Fruit fly (Drosophila melanogaster) whole organism, embryonic: Measurements from ENCODE around the gene PIG-Wb.

Source experiments
- Atf3 ChIP-seq: fragments of 200-800 bp; sonication (Bioruptor generic); optimal IDR thresholded peaks from 3 replicates; lab custom pipeline; 2016; ENCODE audit warnings: missing biosample characterization, missing genetic modification characterization
- CG1024 ChIP-seq: fragments of 200-800 bp; sonication (Bioruptor generic); IDR thresholded peaks from 2 replicates; pipeline ENCODE4 v1.3.6; 2022; ENCODE audit warnings: missing biosample characterization, missing genetic modification characterization
- CG11085 ChIP-seq: fragments of 200-800 bp; sonication (Bioruptor generic); IDR thresholded peaks from 2 replicates; pipeline ENCODE4 v1.3.6; 2022; ENCODE audit warnings: missing biosample characterization, missing genetic modification characterization
- CG12155 ChIP-seq: fragments of 200-800 bp; sonication (Bioruptor generic); optimal IDR thresholded peaks from 3 replicates; lab custom pipeline; 2016; ENCODE audit warnings: missing biosample characterization, missing genetic modification characterization
- CG12659 ChIP-seq: fragments of 200-800 bp; sonication (Bioruptor generic); optimal IDR thresholded peaks from 3 replicates; lab custom pipeline; 2017; ENCODE audit warnings: mild to moderate bottlenecking, missing biosample characterization, missing genetic modification reagents, missing genetic modification characterization
- CG14860 ChIP-seq: fragments of 200-800 bp; sonication (Bioruptor generic); IDR thresholded peaks from 3 replicates; pipeline ENCODE4 v1.3.6; 2022; ENCODE audit warnings: missing biosample characterization, missing genetic modification characterization; ENCODE audit not compliant: partially characterized antibody
- CG17328 ChIP-seq: fragments of 200-800 bp; sonication (Bioruptor generic); IDR thresholded peaks from 2 replicates; pipeline ENCODE4 v1.3.6; 2022; ENCODE audit warnings: missing biosample characterization, missing genetic modification characterization
- CG2875 ChIP-seq: fragments of 200-800 bp; sonication (Bioruptor generic); optimal IDR thresholded peaks from 2 replicates; lab custom pipeline; 2017; ENCODE audit warnings: missing biosample characterization, mild to moderate bottlenecking, missing genetic modification characterization, missing genetic modification reagents
- CG4282 ChIP-seq: fragments of 200-800 bp; sonication (Bioruptor generic); optimal IDR thresholded peaks from 2 replicates; lab custom pipeline; 2016; ENCODE audit warnings: missing biosample characterization, missing genetic modification characterization
- CG4617 ChIP-seq: fragments of 200-800 bp; sonication (Bioruptor generic); optimal IDR thresholded peaks from 3 replicates; lab custom pipeline; 2016; ENCODE audit warnings: missing biosample characterization, missing genetic modification characterization, borderline replicate concordance
- CG6683 ChIP-seq: fragments of 200-800 bp; sonication (Bioruptor generic); optimal IDR thresholded peaks from 2 replicates; lab custom pipeline; 2017; ENCODE audit warnings: missing biosample characterization, mild to moderate bottlenecking, missing genetic modification characterization, missing genetic modification reagents
- CG6813 ChIP-seq: fragments of 200-800 bp; sonication (Bioruptor generic); optimal IDR thresholded peaks from 2 replicates; lab custom pipeline; 2017; ENCODE audit warnings: missing biosample characterization, missing genetic modification characterization, mild to moderate bottlenecking, moderate library complexity, missing genetic modification reagents
- CG7987 ChIP-seq: fragments of 200-800 bp; sonication (Bioruptor generic); optimal IDR thresholded peaks from 2 replicates; lab custom pipeline; 2018; ENCODE audit warnings: missing biosample characterization, mild to moderate bottlenecking, missing genetic modification characterization, moderate library complexity
- CG9817 ChIP-seq: fragments of 200-800 bp; sonication (Bioruptor generic); optimal IDR thresholded peaks from 2 replicates; lab custom pipeline; 2018; ENCODE audit warnings: missing biosample characterization, mild to moderate bottlenecking, missing genetic modification characterization, moderate library complexity
- Chrac-16 ChIP-seq: fragments of 200-800 bp; sonication (Bioruptor generic); optimal IDR thresholded peaks from 3 replicates; lab custom pipeline; 2016; ENCODE audit warnings: missing biosample characterization, missing genetic modification characterization
- Dek ChIP-seq: fragments of 200-800 bp; sonication (Bioruptor generic); optimal IDR thresholded peaks from 3 replicates; lab custom pipeline; 2019; ENCODE audit warnings: missing biosample characterization, mild to moderate bottlenecking, missing genetic modification characterization, moderate library complexity
- Doc2 ChIP-seq: fragments of 200-800 bp; sonication (Bioruptor generic); IDR thresholded peaks from 2 replicates; pipeline ENCODE4 v1.3.6; 2022; ENCODE audit warnings: missing biosample characterization, missing genetic modification characterization
- Dp ChIP-seq: fragments of 200-800 bp; sonication (Bioruptor generic); optimal IDR thresholded peaks from 2 replicates; lab custom pipeline; 2018; ENCODE audit warnings: missing biosample characterization, mild to moderate bottlenecking, missing genetic modification characterization, moderate library complexity
- Eip74EF ChIP-seq, 2 experiments: fragments of 200-800 bp in 1 of 2; fragments of >200 bp in 1 of 2; sonication (Bioruptor generic) in 1 of 2; optimal IDR thresholded peaks; 2 replicates each; lab custom pipeline; 2017 to 2019; ENCODE audit warnings: missing biosample characterization in 2 of 2, missing genetic modification characterization in 2 of 2, mild to moderate bottlenecking in 1 of 2, moderate library complexity in 1 of 2
- Ets97D ChIP-seq: fragments of 200-800 bp; sonication (Bioruptor generic); optimal IDR thresholded peaks from 3 replicates; lab custom pipeline; 2016; ENCODE audit warnings: missing biosample characterization, missing genetic modification characterization
- HHEX ChIP-seq: fragments of 200-800 bp; sonication (Bioruptor generic); optimal IDR thresholded peaks from 3 replicates; lab custom pipeline; 2017; ENCODE audit warnings: missing biosample characterization, mild to moderate bottlenecking, missing genetic modification characterization, missing genetic modification reagents
- HLHmδ ChIP-seq: fragments of 200-800 bp; sonication (Bioruptor generic); optimal IDR thresholded peaks from 2 replicates; lab custom pipeline; 2018; ENCODE audit warnings: missing biosample characterization, mild to moderate bottlenecking, missing genetic modification characterization, moderate library complexity
- Myb ChIP-seq: fragments of 200-800 bp; sonication (Bioruptor generic); optimal IDR thresholded peaks from 2 replicates; lab custom pipeline; 2016; ENCODE audit warnings: missing biosample characterization, missing genetic modification characterization
- NC2α ChIP-seq: fragments of 200-800 bp; sonication (Bioruptor generic); optimal IDR thresholded peaks from 2 replicates; lab custom pipeline; 2016; ENCODE audit warnings: missing biosample characterization, missing genetic modification characterization
- Opbp ChIP-seq: fragments of 200-800 bp; sonication (Bioruptor generic); IDR thresholded peaks from 3 replicates; pipeline ENCODE4 v1.3.6; 2022; ENCODE audit warnings: missing biosample characterization, missing genetic modification characterization; ENCODE audit not compliant: partially characterized antibody
- Pdp1 ChIP-seq, 2 experiments: fragments of 200-800 bp; sonication (Bioruptor generic); optimal IDR thresholded peaks; 3 replicates each; lab custom pipeline; 2016; ENCODE audit warnings: missing biosample characterization in 2 of 2, missing genetic modification characterization in 2 of 2, mild to moderate bottlenecking in 1 of 2, moderate library complexity in 1 of 2
- Sin3A ChIP-seq: fragments of >200 bp; optimal IDR thresholded peaks from 2 replicates; lab custom pipeline; 2018
- Six4 ChIP-seq: fragments of 200-800 bp; sonication (Bioruptor generic); optimal IDR thresholded peaks from 2 replicates; lab custom pipeline; 2016; ENCODE audit warnings: missing biosample characterization, missing genetic modification characterization
- Sry-β ChIP-seq: fragments of 200-800 bp; sonication (Bioruptor generic); optimal IDR thresholded peaks from 2 replicates; lab custom pipeline; 2018; ENCODE audit warnings: missing biosample characterization, mild to moderate bottlenecking, missing genetic modification characterization, moderate library complexity
- Sry-δ ChIP-seq: fragments of 200-800 bp; sonication (Bioruptor generic); optimal IDR thresholded peaks from 2 replicates; lab custom pipeline; 2016; ENCODE audit warnings: missing biosample characterization, missing genetic modification characterization
- Usf ChIP-seq: fragments of 200-800 bp; sonication (Bioruptor generic); optimal IDR thresholded peaks from 2 replicates; lab custom pipeline; 2017; ENCODE audit warnings: missing genotype, missing biosample characterization, missing genetic modification characterization
- chif ChIP-seq, 2 experiments: fragments of 200-800 bp; sonication (Bioruptor generic); optimal IDR thresholded peaks; 3 replicates each; lab custom pipeline; 2016; ENCODE audit warnings: missing biosample characterization in 2 of 2, missing genetic modification characterization in 2 of 2
- chm ChIP-seq: fragments of 200-800 bp; sonication (Bioruptor generic); IDR thresholded peaks from 2 replicates; pipeline ENCODE4 v1.3.6; 2022; ENCODE audit warnings: missing biosample characterization, missing genetic modification characterization
- croc ChIP-seq: fragments of 200-800 bp; sonication (Bioruptor generic); conservative IDR thresholded peaks from 3 replicates; pipeline ENCODE4 v1.3.6; 2022; ENCODE audit warnings: missing biosample characterization, missing genetic modification characterization
- crp ChIP-seq, 2 experiments: fragments of 200-800 bp; sonication (Bioruptor generic); optimal IDR thresholded peaks; 2 replicates in 1 of 2; 3 replicates in 1 of 2; lab custom pipeline; 2017; ENCODE audit warnings: missing biosample characterization in 2 of 2, missing genetic modification characterization in 2 of 2, mild to moderate bottlenecking in 1 of 2, moderate library complexity in 1 of 2
- dmrt11E ChIP-seq: fragments of 200-800 bp; sonication (Bioruptor generic); optimal IDR thresholded peaks from 3 replicates; lab custom pipeline; 2018; ENCODE audit warnings: missing biosample characterization, mild to moderate bottlenecking, missing genetic modification characterization, moderate library complexity
- gcm2 ChIP-seq: fragments of 200-800 bp; sonication (Bioruptor generic); optimal IDR thresholded peaks from 2 replicates; lab custom pipeline; 2016; ENCODE audit warnings: missing biosample characterization, missing genetic modification characterization
- gem ChIP-seq: fragments of 200-800 bp; sonication (Bioruptor generic); optimal IDR thresholded peaks from 2 replicates; lab custom pipeline; 2019; ENCODE audit warnings: missing biosample characterization, mild to moderate bottlenecking, missing genetic modification characterization, moderate library complexity
- kni ChIP-seq: fragments of 200-800 bp; sonication (Bioruptor generic); optimal IDR thresholded peaks from 3 replicates; lab custom pipeline; 2017; ENCODE audit warnings: mild to moderate bottlenecking, missing biosample characterization, missing genetic modification reagents, missing genetic modification characterization
- nerfin-2 ChIP-seq: fragments of 200-800 bp; sonication (Bioruptor generic); IDR thresholded peaks from 2 replicates; pipeline ENCODE4 v1.3.6; 2022; ENCODE audit warnings: missing biosample characterization, missing genetic modification characterization; ENCODE audit not compliant: partially characterized antibody
- odd ChIP-seq: fragments of 200-800 bp; sonication (Bioruptor generic); optimal IDR thresholded peaks from 2 replicates; lab custom pipeline; 2017; ENCODE audit warnings: missing biosample characterization, mild to moderate bottlenecking, missing genetic modification characterization
- pita ChIP-seq: fragments of 200-800 bp; sonication (Bioruptor generic); optimal IDR thresholded peaks from 2 replicates; lab custom pipeline; 2017; ENCODE audit warnings: missing biosample characterization, mild to moderate bottlenecking, missing genetic modification characterization
- run ChIP-seq: fragments of 200-800 bp; sonication (Bioruptor generic); optimal IDR thresholded peaks from 3 replicates; lab custom pipeline; 2018; ENCODE audit warnings: missing biosample characterization, mild to moderate bottlenecking, missing genetic modification characterization
- slou ChIP-seq: fragments of 200-800 bp; sonication (Bioruptor generic); optimal IDR thresholded peaks from 3 replicates; lab custom pipeline; 2016; ENCODE audit warnings: missing biosample characterization, missing genetic modification characterization
- sna ChIP-seq: fragments of 200-800 bp; sonication (Bioruptor generic); IDR thresholded peaks from 2 replicates; pipeline ENCODE4 v1.3.6; 2022; ENCODE audit warnings: missing biosample characterization, missing genetic modification characterization; ENCODE audit not compliant: partially characterized antibody
- tup ChIP-seq: fragments of 200-800 bp; sonication (Bioruptor generic); optimal IDR thresholded peaks from 2 replicates; lab custom pipeline; 2016; ENCODE audit warnings: missing biosample characterization, mild to moderate bottlenecking, missing genetic modification characterization, moderate library complexity
- wor ChIP-seq: fragments of 200-800 bp; sonication (Bioruptor generic); IDR thresholded peaks from 2 replicates; pipeline ENCODE4 v1.3.6; 2022; ENCODE audit warnings: missing biosample characterization, missing genetic modification characterization

PIG-Wb gene

dm6 chr3L:1746338-1747199, 8.7 kb upstream of the PIG-Wb start, which contains the start of gene CG13921 (continued):
- TF ChIP-seq Usf (GFP tag; lab: Kevin White, UChicago) (peak; percentile 99), Eip74EF (GFP tag; optimal IDR thresholded peaks at IDR 0.05; lab: Kevin White, UChicago) (peak in 1 of 2 experiments; percentile 98), gem (tag; lab: Kevin White, UChicago) (peak; percentile 100), Doc2 (GFP tag; lab: Robert Waterston, UW) (peak; percentile 95), HHEX (GFP tag; lab: Kevin White, UChicago) (peak; percentile 99), crp (GFP tag; optimal IDR thresholded peaks at IDR 0.05; lab: Kevin White, UChicago) (peak in 1 of 2 experiments; percentile 76), tup (GFP tag; lab: Kevin White, UChicago) (peak; percentile 98), CG14860 (GFP tag; lab: Robert Waterston, UW) (no peak), Sin3A (lab: Kevin White, UChicago) (no peak), CG4282 (GFP tag; lab: Kevin White, UChicago) (peak; percentile 96), Atf3 (peak; percentile 98), croc (GFP tag; lab: Robert Waterston, UW) (peak; percentile 98), nerfin-2 (GFP tag; lab: Robert Waterston, UW) (no peak), CG6813 (GFP tag; lab: Kevin White, UChicago) (peak; percentile 99), CG2875 (peak; percentile 99), chif (GFP tag; optimal IDR thresholded peaks at IDR 0.05; lab: Kevin White, UChicago) (peak; percentile 99 to 100), Sry-β (GFP tag; lab: Kevin White, UChicago) (peak; percentile 77), Dek (tag; lab: Kevin White, UChicago) (peak; percentile 97), chm (GFP tag; lab: Robert Waterston, UW) (peak; percentile 99), Pdp1 (GFP tag; optimal IDR thresholded peaks at IDR 0.05; lab: Kevin White, UChicago) (peak; percentile 99 to 100), Dp (GFP tag; lab: Kevin White, UChicago) (peak; percentile 21), NC2α (GFP tag; lab: Kevin White, UChicago) (peak; percentile 98), CG12155 (GFP tag; lab: Kevin White, UChicago) (peak; percentile 98), odd (peak; percentile 97), CG1024 (peak; percentile 98), Ets97D (GFP tag; lab: Kevin White, UChicago) (peak; percentile 95), wor (peak; percentile 98), CG11085 (GFP tag; lab: Robert Waterston, UW) (peak; percentile 98), Myb (GFP tag; lab: Kevin White, UChicago) (peak; percentile 93), CG6683 (GFP tag; lab: Kevin White, UChicago) (peak; percentile 94), CG7987 (GFP tag; lab: Kevin White, UChicago) (peak; percentile 98), HLHmδ (GFP tag; lab: Kevin White, UChicago) (no peak), dmrt11E (tag; lab: Kevin White, UChicago) (peak; percentile 100), Opbp (peak; percentile 62; the same call in 1 of the 3 replicates), CG12659 (GFP tag; lab: Kevin White, UChicago) (peak; percentile 98), run (tag; lab: Kevin White, UChicago) (peak; percentile 93), Sry-δ (GFP tag; lab: Kevin White, UChicago) (peak; percentile 85), Chrac-16 (GFP tag; lab: Kevin White, UChicago) (peak; percentile 99), Six4 (GFP tag; lab: Kevin White, UChicago) (peak; percentile 100), gcm2 (GFP tag; lab: Kevin White, UChicago) (peak; percentile 98), sna (no peak), kni (peak; percentile 98), pita (GFP tag; lab: Kevin White, UChicago) (no peak), CG4617 (GFP tag; lab: Kevin White, UChicago) (peak; percentile 99), slou (GFP tag; lab: Kevin White, UChicago) (peak; percentile 98), CG9817 (peak; percentile 98), CG17328 (peak; percentile 99)
